Worm (Caenorhabditis elegans) whole organism, L4/young adult: ENCODE measurements around the gene set-20.

ENCODE experiments used
- W03F9.2 ChIP-seq: fragments of 150-350 bp; optimal IDR thresholded peaks from 2 replicates; lab custom pipeline; 2014; ENCODE audit warnings: missing biosample characterization, missing genetic modification characterization
- him-1 ChIP-seq: sonication (generic microtip); optimal IDR thresholded peaks from 2 replicates; lab custom pipeline; 2016; ENCODE audit warnings: missing genotype, missing genetic modification reagents, missing genetic modification characterization, missing compliant biosample characterization

ce11 chrX:5715831-5716364 lies 29.9 kb upstream of the set-20 start:
- TF ChIP-seq W03F9.2 (tag; lab: Kevin White, UChicago) (no peak), him-1 (tag; lab: Kevin White, UChicago) (no peak)
